Fruit fly (Drosophila melanogaster) whole organism, embryonic: Measurements from ENCODE around the gene Tmtc4.
A peak's percentile ranks its signal among the peaks of the same experiment; 100 is the strongest.

Experiments
- Ada2b ChIP-seq: fragments of 200-800 bp; sonication (Bioruptor generic); IDR thresholded peaks from 2 replicates; pipeline ENCODE4 v1.3.6; 2022; ENCODE audit warnings: missing biosample characterization, missing genetic modification characterization
- Blimp-1 ChIP-seq: fragments of 200-800 bp; sonication (Bioruptor generic); optimal IDR thresholded peaks from 3 replicates; lab custom pipeline; 2018; ENCODE audit warnings: missing biosample characterization, missing genetic modification characterization, mild to moderate bottlenecking, moderate library complexity, missing genetic modification reagents
- CG10209 ChIP-seq: fragments of 200-800 bp; sonication (Bioruptor generic); optimal IDR thresholded peaks from 3 replicates; lab custom pipeline; 2017; ENCODE audit warnings: missing biosample characterization, mild to moderate bottlenecking, missing genetic modification characterization, missing genetic modification reagents
- CG11560 ChIP-seq: fragments of 200-800 bp; sonication (Bioruptor generic); IDR thresholded peaks from 3 replicates; pipeline ENCODE4 v1.3.6; 2022; ENCODE audit warnings: missing biosample characterization, missing genetic modification characterization
- CG11696 ChIP-seq: fragments of 200-800 bp; sonication (Bioruptor generic); IDR thresholded peaks from 2 replicates; pipeline ENCODE4 v1.3.6; 2022; ENCODE audit warnings: missing biosample characterization, missing genetic modification characterization
- CG12391 ChIP-seq: fragments of 200-800 bp; sonication (Bioruptor generic); optimal IDR thresholded peaks from 3 replicates; lab custom pipeline; 2018; ENCODE audit warnings: missing biosample characterization, mild to moderate bottlenecking, missing genetic modification characterization, moderate library complexity
- CG12659 ChIP-seq: fragments of 200-800 bp; sonication (Bioruptor generic); optimal IDR thresholded peaks from 3 replicates; lab custom pipeline; 2017; ENCODE audit warnings: mild to moderate bottlenecking, missing biosample characterization, missing genetic modification reagents, missing genetic modification characterization
- CG30020 ChIP-seq: fragments of 200-800 bp; optimal IDR thresholded peaks from 2 replicates; lab custom pipeline; 2019; ENCODE audit warnings: missing biosample characterization, mild to moderate bottlenecking, missing genetic modification characterization, moderate library complexity
- CG31388 ChIP-seq: fragments of 200-800 bp; sonication (Bioruptor generic); optimal IDR thresholded peaks from 2 replicates; lab custom pipeline; 2016; ENCODE audit warnings: missing biosample characterization, missing genetic modification characterization
- CG34376 ChIP-seq: fragments of 200-800 bp; sonication (Bioruptor generic); optimal IDR thresholded peaks from 2 replicates; lab custom pipeline; 2018; ENCODE audit warnings: missing biosample characterization, mild to moderate bottlenecking, missing genetic modification characterization
- CG4424 ChIP-seq: fragments of 200-800 bp; sonication (Bioruptor generic); optimal IDR thresholded peaks from 3 replicates; lab custom pipeline; 2016; ENCODE audit warnings: missing biosample characterization, missing genetic modification characterization
- CG4820 ChIP-seq: fragments of 200-800 bp; sonication (Bioruptor generic); optimal IDR thresholded peaks from 3 replicates; lab custom pipeline; 2016; ENCODE audit warnings: missing biosample characterization, missing genetic modification characterization
- CG6791 ChIP-seq: fragments of 200-800 bp; sonication (Bioruptor generic); IDR thresholded peaks from 3 replicates; pipeline ENCODE4 v1.3.6; 2022; ENCODE audit warnings: missing biosample characterization, missing genetic modification characterization; ENCODE audit not compliant: partially characterized antibody
- CG7372 ChIP-seq: fragments of 200-800 bp; sonication (Bioruptor generic); IDR thresholded peaks from 2 replicates; pipeline ENCODE4 v1.3.6; 2022; ENCODE audit warnings: missing biosample characterization, missing genetic modification characterization
- CG8089 ChIP-seq: fragments of 200-800 bp; sonication (Bioruptor generic); optimal IDR thresholded peaks from 3 replicates; lab custom pipeline; 2016; ENCODE audit warnings: missing biosample characterization, missing genetic modification characterization
- CG9215 ChIP-seq: fragments of 200-800 bp; sonication (Bioruptor generic); IDR thresholded peaks from 2 replicates; pipeline ENCODE4 v1.3.6; 2022; ENCODE audit warnings: missing biosample characterization, missing genetic modification characterization
- CHES-1-like ChIP-seq: fragments of 200-800 bp; sonication (Bioruptor generic); optimal IDR thresholded peaks from 2 replicates; lab custom pipeline; 2016; ENCODE audit warnings: missing biosample characterization, missing genetic modification characterization
- Chrac-16 ChIP-seq: fragments of 200-800 bp; sonication (Bioruptor generic); optimal IDR thresholded peaks from 3 replicates; lab custom pipeline; 2016; ENCODE audit warnings: missing biosample characterization, missing genetic modification characterization
- D19A ChIP-seq: fragments of 200-800 bp; optimal IDR thresholded peaks from 3 replicates; lab custom pipeline; 2019; ENCODE audit warnings: missing biosample characterization, mild to moderate bottlenecking, missing genetic modification characterization, moderate library complexity
- Deaf1 ChIP-seq: fragments of 200-800 bp; optimal IDR thresholded peaks from 3 replicates; lab custom pipeline; 2019; ENCODE audit warnings: missing biosample characterization, mild to moderate bottlenecking, missing genetic modification characterization, moderate library complexity
- Dek ChIP-seq: fragments of 200-800 bp; sonication (Bioruptor generic); optimal IDR thresholded peaks from 3 replicates; lab custom pipeline; 2019; ENCODE audit warnings: missing biosample characterization, mild to moderate bottlenecking, missing genetic modification characterization, moderate library complexity
- E2f2 ChIP-seq: fragments of 200-800 bp; sonication (Bioruptor generic); IDR thresholded peaks from 2 replicates; pipeline ENCODE4 v1.3.6; 2022; ENCODE audit warnings: missing biosample characterization, missing genetic modification characterization
- Gsc ChIP-seq: fragments of 200-800 bp; sonication (Bioruptor generic); IDR thresholded peaks from 2 replicates; pipeline ENCODE4 v1.3.6; 2022; ENCODE audit warnings: missing biosample characterization, missing genetic modification characterization
- Hmx ChIP-seq: fragments of 200-800 bp; sonication (Bioruptor generic); optimal IDR thresholded peaks from 2 replicates; lab custom pipeline; 2016; ENCODE audit warnings: missing biosample characterization, missing genetic modification characterization
- MESR4 ChIP-seq: fragments of 200-800 bp; sonication (Bioruptor generic); optimal IDR thresholded peaks from 2 replicates; lab custom pipeline; 2018; ENCODE audit warnings: missing biosample characterization, mild to moderate bottlenecking, missing genetic modification characterization, moderate library complexity
- Ptx1 ChIP-seq: fragments of 200-800 bp; sonication (Bioruptor generic); IDR thresholded peaks from 2 replicates; pipeline ENCODE4 v1.3.6; 2022; ENCODE audit warnings: missing biosample characterization, missing genetic modification characterization
- Sry-δ ChIP-seq: fragments of 200-800 bp; sonication (Bioruptor generic); optimal IDR thresholded peaks from 2 replicates; lab custom pipeline; 2016; ENCODE audit warnings: missing biosample characterization, missing genetic modification characterization
- ab ChIP-seq: fragments of 200-800 bp; sonication (Bioruptor generic); optimal IDR thresholded peaks from 2 replicates; lab custom pipeline; 2016; ENCODE audit warnings: missing biosample characterization, missing genetic modification characterization
- az2 ChIP-seq: fragments of 200-800 bp; sonication (Bioruptor generic); optimal IDR thresholded peaks from 3 replicates; lab custom pipeline; 2016; ENCODE audit warnings: missing biosample characterization, missing genetic modification characterization
- bcd ChIP-seq: fragments of 200-800 bp; sonication (Bioruptor generic); optimal IDR thresholded peaks from 2 replicates; lab custom pipeline; 2017; ENCODE audit warnings: missing biosample characterization, mild to moderate bottlenecking, missing genetic modification characterization
- cato ChIP-seq: fragments of 200-800 bp; sonication (Bioruptor generic); optimal IDR thresholded peaks from 2 replicates; lab custom pipeline; 2016; ENCODE audit warnings: missing biosample characterization, missing genetic modification characterization, borderline replicate concordance
- chn ChIP-seq: fragments of 200-800 bp; sonication (Bioruptor generic); optimal IDR thresholded peaks from 2 replicates; lab custom pipeline; 2016; ENCODE audit warnings: missing biosample characterization, missing genetic modification characterization
- disco-r ChIP-seq: fragments of 200-800 bp; sonication (Bioruptor generic); optimal IDR thresholded peaks from 2 replicates; lab custom pipeline; 2016; ENCODE audit warnings: missing biosample characterization, missing genetic modification characterization
- dm ChIP-seq: fragments of 200-800 bp; sonication (Bioruptor generic); optimal IDR thresholded peaks from 3 replicates; lab custom pipeline; 2016; ENCODE audit warnings: missing biosample characterization, missing genetic modification characterization
- emc ChIP-seq: fragments of 200-800 bp; sonication (Bioruptor generic); optimal IDR thresholded peaks from 2 replicates; lab custom pipeline; 2016; ENCODE audit warnings: missing biosample characterization, missing genetic modification characterization
- fd3F ChIP-seq: fragments of 200-800 bp; sonication (Bioruptor generic); optimal IDR thresholded peaks from 2 replicates; lab custom pipeline; 2018; ENCODE audit warnings: missing biosample characterization, mild to moderate bottlenecking, missing genetic modification characterization, moderate library complexity
- insv ChIP-seq, 2 experiments: fragments of 200-800 bp; sonication (Bioruptor generic); optimal IDR thresholded peaks; 3 replicates each; lab custom pipeline; 2016 to 2018; ENCODE audit warnings: missing biosample characterization in 2 of 2, missing genetic modification characterization in 2 of 2
- lilli ChIP-seq: fragments of 200-800 bp; sonication (Bioruptor generic); optimal IDR thresholded peaks from 3 replicates; lab custom pipeline; 2016; ENCODE audit warnings: missing biosample characterization, missing genetic modification characterization
- odd ChIP-seq: fragments of 200-800 bp; sonication (Bioruptor generic); optimal IDR thresholded peaks from 2 replicates; lab custom pipeline; 2017; ENCODE audit warnings: missing biosample characterization, mild to moderate bottlenecking, missing genetic modification characterization
- pum ChIP-seq: fragments of 200-800 bp; sonication (Bioruptor generic); optimal IDR thresholded peaks from 2 replicates; lab custom pipeline; 2016; ENCODE audit warnings: missing biosample characterization, missing genetic modification characterization
- salm ChIP-seq: fragments of 200-800 bp; sonication (Bioruptor generic); optimal IDR thresholded peaks from 2 replicates; lab custom pipeline; 2018; ENCODE audit warnings: missing biosample characterization, mild to moderate bottlenecking, missing genetic modification characterization
- scrt ChIP-seq: fragments of 200-800 bp; sonication (Bioruptor generic); optimal IDR thresholded peaks from 2 replicates; lab custom pipeline; 2018; ENCODE audit warnings: missing biosample characterization, mild to moderate bottlenecking, missing genetic modification characterization, moderate library complexity
- sima ChIP-seq: fragments of 200-800 bp; sonication (Bioruptor generic); optimal IDR thresholded peaks from 2 replicates; lab custom pipeline; 2016; ENCODE audit warnings: missing biosample characterization, missing genetic modification characterization
- sisA ChIP-seq: fragments of 200-800 bp; sonication (Bioruptor generic); IDR thresholded peaks from 2 replicates; pipeline ENCODE4 v1.3.6; 2022; ENCODE audit warnings: missing biosample characterization, missing genetic modification characterization
- sob ChIP-seq: fragments of 200-800 bp; sonication (Bioruptor generic); IDR thresholded peaks from 2 replicates; pipeline ENCODE4 v1.3.6; 2022; ENCODE audit warnings: missing biosample characterization, missing genetic modification characterization
- ssp ChIP-seq: fragments of 200-800 bp; sonication (Bioruptor generic); IDR thresholded peaks from 2 replicates; pipeline ENCODE4 v1.3.6; 2022; ENCODE audit warnings: missing biosample characterization, missing genetic modification characterization
- tll ChIP-seq, 2 experiments: fragments of 200-800 bp in 1 of 2; fragments of >200 bp in 1 of 2; sonication (Bioruptor generic) in 1 of 2; optimal IDR thresholded peaks; 2 replicates each; lab custom pipeline; 2017 to 2019; ENCODE audit warnings: missing biosample characterization in 2 of 2, missing genetic modification characterization in 2 of 2, mild to moderate bottlenecking in 1 of 2, moderate library complexity in 1 of 2
- vvl ChIP-seq: fragments of 200-800 bp; sonication (Bioruptor generic); IDR thresholded peaks from 2 replicates; pipeline ENCODE4 v1.3.6; 2022; ENCODE audit warnings: missing biosample characterization, missing genetic modification characterization

Gene Tmtc4

dm6 chr3R:15342926-15343685 lies 7.9 kb upstream of the Tmtc4 start, which contains the start of gene Nagk (continued):
- TF ChIP-seq ssp (peak; percentile 46), Sry-δ (peak; percentile 37), cato (GFP tag; lab: Kevin White, UChicago) (peak; percentile 41), Ada2b (GFP tag; lab: Robert Waterston, UW) (0 out of 2 replicates have a peak, but pooled peaks have one; percentile 9), disco-r (peak; percentile 11), CG7372 (no peak), salm (tag; lab: Kevin White, UChicago) (peak; percentile 39), emc (GFP tag; lab: Kevin White, UChicago) (peak; percentile 45), E2f2 (GFP tag; lab: Robert Waterston, UW) (peak; percentile 87), dm (GFP tag; lab: Kevin White, UChicago) (peak; percentile 38), CG34376 (GFP tag; lab: Kevin White, UChicago) (peak; percentile 50), Chrac-16 (GFP tag; lab: Kevin White, UChicago) (peak; percentile 62), CG8089 (GFP tag; lab: Kevin White, UChicago) (peak; percentile 19), CG12659 (GFP tag; lab: Kevin White, UChicago) (peak; percentile 66), odd (GFP tag; lab: Kevin White, UChicago) (peak; percentile 68), chn (GFP tag; lab: Kevin White, UChicago) (peak; percentile 43), CG31388 (GFP tag; lab: Kevin White, UChicago) (peak; percentile 57), sob (GFP tag; lab: Robert Waterston, UW) (0 out of 2 replicates have a peak, but pooled peaks have one; percentile 27), CG6791 (peak; percentile 68; the same call in 2 of the 3 replicates), fd3F (GFP tag; lab: Kevin White, UChicago) (peak; percentile 22), az2 (GFP tag; lab: Kevin White, UChicago) (peak; percentile 72), Dek (tag; lab: Kevin White, UChicago) (peak; percentile 35), Deaf1 (peak; percentile 50), MESR4 (GFP tag; lab: Kevin White, UChicago) (peak; percentile 56), ab (GFP tag; lab: Kevin White, UChicago) (no peak), lilli (GFP tag; lab: Kevin White, UChicago) (peak; percentile 79), insv (GFP tag; optimal IDR thresholded peaks at IDR 0.05; lab: Kevin White, UChicago) (no peak), bcd (peak; percentile 61), vvl (GFP tag; lab: Robert Waterston, UW) (peak; percentile 13; the same call in 1 of the 2 replicates), CG9215 (GFP tag; lab: Robert Waterston, UW) (peak; percentile 21; the same call in 1 of the 2 replicates), sisA (GFP tag; lab: Robert Waterston, UW) (0 out of 2 replicates have a peak, but pooled peaks have one; percentile 30), CHES-1-like (GFP tag; lab: Kevin White, UChicago) (peak; percentile 38), Blimp-1 (GFP tag; lab: Kevin White, UChicago) (peak; percentile 28), tll (GFP tag; optimal IDR thresholded peaks at IDR 0.05; lab: Kevin White, UChicago) (peak in 1 of 2 experiments; percentile 2)

- no peak for TF ChIP-seq pum (GFP tag; lab: Kevin White, UChicago)
- no peak for TF ChIP-seq CG31388 (GFP tag; lab: Kevin White, UChicago)
- TF ChIP-seq D19A (tag; lab: Kevin White, UChicago), result no peak
- TF ChIP-seq CG11560 (tag; lab: Robert Waterston, UW), result no peak
- no peak for TF ChIP-seq CG4820 (GFP tag; lab: Kevin White, UChicago)
- no peak for TF ChIP-seq sima
- no peak for TF ChIP-seq CG10209 (GFP tag; lab: Kevin White, UChicago)
- TF ChIP-seq Hmx (GFP tag; lab: Kevin White, UChicago), result no peak
- TF ChIP-seq CG12391 (tag; lab: Kevin White, UChicago), result no peak
- no peak for TF ChIP-seq Ptx1 (GFP tag; lab: Robert Waterston, UW)
- TF ChIP-seq CG4424 (GFP tag; lab: Kevin White, UChicago), result no peak
- no peak for TF ChIP-seq scrt (GFP tag; lab: Kevin White, UChicago)
- TF ChIP-seq CG11696 (GFP tag; lab: Robert Waterston, UW), result peak; percentile 62; the same call in 1 of the 2 replicates
- no peak for TF ChIP-seq Gsc (GFP tag; lab: Robert Waterston, UW)
- TF ChIP-seq CG30020 (tag; lab: Kevin White, UChicago), result no peak
These were observed 5.6 kb upstream of the Tmtc4 start for dm6 chr3R:15345198-15346017.
